Worm (Caenorhabditis elegans) whole organism, early embryonic: ENCODE results near the gene best-19.

Source experiments
- ets-7 ChIP-seq: sonication (generic microtip); optimal IDR thresholded peaks from 2 replicates; lab custom pipeline; 2016; ENCODE audit warnings: missing genotype, missing genetic modification characterization, missing compliant biosample characterization
- pes-1 ChIP-seq: fragments of 200-800 bp; sonication (Bioruptor generic); IDR thresholded peaks from 2 replicates; pipeline ENCODE4 v1.3.6; 2022; ENCODE audit warnings: missing genetic modification reagents, missing genetic modification characterization, missing compliant biosample characterization

DNA sequence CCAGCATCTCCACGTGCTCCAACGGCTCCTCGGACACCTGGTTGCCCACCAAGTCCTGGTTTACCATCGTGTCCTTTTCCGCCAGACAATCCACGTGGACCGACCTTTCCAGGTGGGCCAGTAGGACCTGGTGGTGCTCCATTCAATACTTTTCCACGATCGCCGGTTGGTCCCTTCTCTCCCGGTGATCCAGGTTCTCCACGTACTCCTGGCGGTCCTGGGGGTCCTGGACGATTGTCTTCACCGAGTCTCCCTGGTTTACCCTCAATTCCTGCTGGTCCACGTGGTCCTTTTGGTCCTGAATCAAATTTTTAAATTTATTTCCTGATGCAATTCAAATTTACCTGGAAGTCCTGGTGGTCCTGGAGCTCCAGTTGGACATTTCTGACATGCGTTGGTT is 25.1 kb upstream of the best-19 start:
- TF ChIP-seq ets-7 (tag; lab: Kevin White, UChicago) (no peak), pes-1 (no peak)
